Fruit fly (Drosophila melanogaster) whole organism, embryonic: ENCODE results near the gene ng4.

Experiments
- CG10147 ChIP-seq: fragments of 200-800 bp; sonication (Bioruptor generic); optimal IDR thresholded peaks from 2 replicates; lab custom pipeline; 2019; ENCODE audit warnings: missing biosample characterization, mild to moderate bottlenecking, missing genetic modification characterization, moderate library complexity
- CG1024 ChIP-seq: fragments of 200-800 bp; sonication (Bioruptor generic); IDR thresholded peaks from 2 replicates; pipeline ENCODE4 v1.3.6; 2022; ENCODE audit warnings: missing biosample characterization, missing genetic modification characterization
- CG10321 ChIP-seq: fragments of 200-800 bp; sonication (Bioruptor generic); IDR thresholded peaks from 2 replicates; pipeline ENCODE4 v1.3.6; 2022; ENCODE audit warnings: missing biosample characterization, missing genetic modification characterization
- CG12155 ChIP-seq: fragments of 200-800 bp; sonication (Bioruptor generic); optimal IDR thresholded peaks from 3 replicates; lab custom pipeline; 2016; ENCODE audit warnings: missing biosample characterization, missing genetic modification characterization
- CG1647 ChIP-seq: fragments of 200-800 bp; sonication (Bioruptor generic); optimal IDR thresholded peaks from 3 replicates; lab custom pipeline; 2016; ENCODE audit warnings: missing biosample characterization, missing genetic modification characterization
- CG16779 ChIP-seq: fragments of 200-800 bp; sonication (Bioruptor generic); IDR thresholded peaks from 2 replicates; pipeline ENCODE4 v1.3.6; 2022; ENCODE audit warnings: missing biosample characterization, missing genetic modification characterization
- CG2678 ChIP-seq: fragments of 200-800 bp; sonication (Bioruptor generic); optimal IDR thresholded peaks from 3 replicates; lab custom pipeline; 2019; ENCODE audit warnings: missing biosample characterization, mild to moderate bottlenecking, missing genetic modification characterization, moderate library complexity
- CG3065 ChIP-seq: fragments of 200-800 bp; sonication (Bioruptor generic); optimal IDR thresholded peaks from 2 replicates; lab custom pipeline; 2016; ENCODE audit warnings: missing biosample characterization, missing genetic modification characterization
- CG31224 ChIP-seq: fragments of 200-800 bp; sonication (Bioruptor generic); IDR thresholded peaks from 2 replicates; pipeline ENCODE4 v1.3.6; 2022; ENCODE audit warnings: missing biosample characterization, missing genetic modification characterization
- CG34376 ChIP-seq: fragments of 200-800 bp; sonication (Bioruptor generic); optimal IDR thresholded peaks from 2 replicates; lab custom pipeline; 2018; ENCODE audit warnings: missing biosample characterization, mild to moderate bottlenecking, missing genetic modification characterization
- CG3838 ChIP-seq: fragments of 200-800 bp; sonication (Bioruptor generic); optimal IDR thresholded peaks from 3 replicates; lab custom pipeline; 2016; ENCODE audit warnings: missing biosample characterization, missing genetic modification characterization
- CG4282 ChIP-seq: fragments of 200-800 bp; sonication (Bioruptor generic); optimal IDR thresholded peaks from 2 replicates; lab custom pipeline; 2016; ENCODE audit warnings: missing biosample characterization, missing genetic modification characterization
- CG43689 ChIP-seq: fragments of 200-800 bp; sonication (Bioruptor generic); IDR thresholded peaks from 2 replicates; pipeline ENCODE4 v1.3.6; 2022; ENCODE audit warnings: missing biosample characterization, missing genetic modification characterization
- CG4707 ChIP-seq: fragments of 200-800 bp; sonication (Bioruptor generic); optimal IDR thresholded peaks from 2 replicates; lab custom pipeline; 2018; ENCODE audit warnings: missing biosample characterization, mild to moderate bottlenecking, missing genetic modification characterization, moderate library complexity
- CG4730 ChIP-seq: fragments of 200-800 bp; sonication (Bioruptor generic); IDR thresholded peaks from 2 replicates; pipeline ENCODE4 v1.3.6; 2022; ENCODE audit warnings: missing biosample characterization, missing genetic modification characterization
- CG5180 ChIP-seq: fragments of 200-800 bp; sonication (Bioruptor generic); optimal IDR thresholded peaks from 3 replicates; lab custom pipeline; 2017; ENCODE audit warnings: missing biosample characterization, missing genetic modification characterization, mild to moderate bottlenecking, moderate library complexity, missing genetic modification reagents
- CG7745 ChIP-seq: fragments of 200-800 bp; sonication (Bioruptor generic); optimal IDR thresholded peaks from 2 replicates; lab custom pipeline; 2018; ENCODE audit warnings: missing biosample characterization, mild to moderate bottlenecking, missing genetic modification characterization, moderate library complexity
- CG8478 ChIP-seq: fragments of >200 bp; optimal IDR thresholded peaks from 2 replicates; lab custom pipeline; 2018
- CG8924 ChIP-seq: fragments of 200-800 bp; optimal IDR thresholded peaks from 3 replicates; lab custom pipeline; 2019; ENCODE audit warnings: missing biosample characterization, mild to moderate bottlenecking, missing genetic modification characterization, moderate library complexity
- Chrac-16 ChIP-seq: fragments of 200-800 bp; sonication (Bioruptor generic); optimal IDR thresholded peaks from 3 replicates; lab custom pipeline; 2016; ENCODE audit warnings: missing biosample characterization, missing genetic modification characterization
- CrebB ChIP-seq: fragments of 200-800 bp; sonication (Bioruptor generic); optimal IDR thresholded peaks from 3 replicates; lab custom pipeline; 2018; ENCODE audit warnings: missing biosample characterization, mild to moderate bottlenecking, missing genetic modification characterization
- Dip3 ChIP-seq: fragments of 200-800 bp; sonication (Bioruptor generic); optimal IDR thresholded peaks from 3 replicates; lab custom pipeline; 2016; ENCODE audit warnings: missing biosample characterization, missing genetic modification characterization
- MBD-R2 ChIP-seq: fragments of 200-800 bp; sonication (Bioruptor generic); IDR thresholded peaks from 2 replicates; pipeline ENCODE4 v1.3.6; 2022; ENCODE audit warnings: missing biosample characterization, missing genetic modification characterization
- Mad ChIP-seq: fragments of 200-800 bp; sonication (Bioruptor generic); optimal IDR thresholded peaks from 2 replicates; lab custom pipeline; 2016; ENCODE audit warnings: missing biosample characterization, missing genetic modification characterization
- Myb ChIP-seq: fragments of 200-800 bp; sonication (Bioruptor generic); optimal IDR thresholded peaks from 2 replicates; lab custom pipeline; 2016; ENCODE audit warnings: missing biosample characterization, missing genetic modification characterization
- Rfx ChIP-seq: fragments of 200-800 bp; sonication (Bioruptor generic); IDR thresholded peaks from 2 replicates; pipeline ENCODE4 v1.3.6; 2022; ENCODE audit warnings: missing biosample characterization, missing genetic modification characterization
- Sox102F ChIP-seq: fragments of 200-800 bp; sonication (Bioruptor generic); optimal IDR thresholded peaks from 2 replicates; lab custom pipeline; 2018; ENCODE audit warnings: missing biosample characterization, mild to moderate bottlenecking, missing genetic modification characterization, moderate library complexity
- Sry-β ChIP-seq: fragments of 200-800 bp; sonication (Bioruptor generic); optimal IDR thresholded peaks from 2 replicates; lab custom pipeline; 2018; ENCODE audit warnings: missing biosample characterization, mild to moderate bottlenecking, missing genetic modification characterization, moderate library complexity
- amos ChIP-seq: fragments of 200-800 bp; sonication (Bioruptor generic); IDR thresholded peaks from 2 replicates; pipeline ENCODE4 v1.3.6; 2022; ENCODE audit warnings: missing biosample characterization, missing genetic modification characterization; ENCODE audit not compliant: partially characterized antibody
- br ChIP-seq: fragments of >200 bp; optimal IDR thresholded peaks from 2 replicates; lab custom pipeline; 2017
- btn ChIP-seq: fragments of 200-800 bp; sonication (Bioruptor generic); optimal IDR thresholded peaks from 2 replicates; lab custom pipeline; 2016; ENCODE audit warnings: missing biosample characterization, missing genetic modification characterization
- ewg ChIP-seq: fragments of 200-800 bp; sonication (Bioruptor generic); optimal IDR thresholded peaks from 3 replicates; lab custom pipeline; 2017; ENCODE audit warnings: mild to moderate bottlenecking, missing biosample characterization, missing genetic modification reagents, missing genetic modification characterization
- eyg ChIP-seq: fragments of 200-800 bp; sonication (Bioruptor generic); optimal IDR thresholded peaks from 3 replicates; lab custom pipeline; 2016; ENCODE audit warnings: missing biosample characterization, missing genetic modification characterization
- fd96Cb ChIP-seq: fragments of 200-800 bp; sonication (Bioruptor generic); optimal IDR thresholded peaks from 2 replicates; lab custom pipeline; 2018; ENCODE audit warnings: missing biosample characterization, mild to moderate bottlenecking, missing genetic modification characterization, moderate library complexity
- gsb ChIP-seq: fragments of 200-800 bp; sonication (Bioruptor generic); IDR thresholded peaks from 2 replicates; pipeline ENCODE4 v1.3.6; 2022; ENCODE audit warnings: missing biosample characterization, missing genetic modification characterization
- hkb ChIP-seq, 2 experiments: fragments of 200-800 bp in 1 of 2; fragments of >200 bp in 1 of 2; sonication (Bioruptor generic) in 1 of 2; IDR thresholded peaks in 1 of 2; optimal IDR thresholded peaks in 1 of 2; 2 replicates each; pipeline versions ENCODE4 v1.3.6 to Lab custom; 2017 to 2022; ENCODE audit warnings: missing biosample characterization in 1 of 2, missing genetic modification characterization in 1 of 2
- inv ChIP-seq: fragments of 200-800 bp; sonication (Bioruptor generic); IDR thresholded peaks from 2 replicates; pipeline ENCODE4 v1.3.6; 2022; ENCODE audit warnings: missing biosample characterization, missing genetic modification characterization; ENCODE audit not compliant: partially characterized antibody
- lmd ChIP-seq: fragments of 200-800 bp; sonication (Bioruptor generic); IDR thresholded peaks from 2 replicates; pipeline ENCODE4 v1.3.6; 2022; ENCODE audit warnings: missing biosample characterization, missing genetic modification characterization
- nom ChIP-seq: fragments of 200-800 bp; sonication (Bioruptor generic); optimal IDR thresholded peaks from 2 replicates; lab custom pipeline; 2017; ENCODE audit warnings: missing biosample characterization, missing genetic modification characterization, mild to moderate bottlenecking, moderate library complexity, missing genetic modification reagents
- oc ChIP-seq: fragments of 200-800 bp; sonication (Bioruptor generic); optimal IDR thresholded peaks from 2 replicates; lab custom pipeline; 2018; ENCODE audit warnings: missing biosample characterization, mild to moderate bottlenecking, missing genetic modification characterization, moderate library complexity
- org-1 ChIP-seq: fragments of 200-800 bp; sonication (Bioruptor generic); optimal IDR thresholded peaks from 2 replicates; lab custom pipeline; 2017; ENCODE audit warnings: missing biosample characterization, missing genetic modification characterization
- pita ChIP-seq: fragments of 200-800 bp; sonication (Bioruptor generic); optimal IDR thresholded peaks from 2 replicates; lab custom pipeline; 2017; ENCODE audit warnings: missing biosample characterization, mild to moderate bottlenecking, missing genetic modification characterization
- salm ChIP-seq: fragments of 200-800 bp; sonication (Bioruptor generic); optimal IDR thresholded peaks from 2 replicates; lab custom pipeline; 2018; ENCODE audit warnings: missing biosample characterization, mild to moderate bottlenecking, missing genetic modification characterization
- slou ChIP-seq: fragments of 200-800 bp; sonication (Bioruptor generic); optimal IDR thresholded peaks from 3 replicates; lab custom pipeline; 2016; ENCODE audit warnings: missing biosample characterization, missing genetic modification characterization
- stwl ChIP-seq: fragments of 200-800 bp; sonication (Bioruptor generic); optimal IDR thresholded peaks from 3 replicates; lab custom pipeline; 2018; ENCODE audit warnings: missing biosample characterization, mild to moderate bottlenecking, missing genetic modification characterization, moderate library complexity
- tap ChIP-seq: fragments of 200-800 bp; optimal IDR thresholded peaks from 3 replicates; lab custom pipeline; 2019; ENCODE audit warnings: missing biosample characterization, mild to moderate bottlenecking, missing genetic modification characterization, moderate library complexity
- trh ChIP-seq: fragments of 200-800 bp; sonication (Bioruptor generic); optimal IDR thresholded peaks from 2 replicates; lab custom pipeline; 2016; ENCODE audit warnings: missing biosample characterization, missing genetic modification characterization
- vnd ChIP-seq: fragments of 200-800 bp; sonication (Bioruptor generic); IDR thresholded peaks from 3 replicates; pipeline ENCODE4 v1.3.6; 2022; ENCODE audit warnings: missing biosample characterization, missing genetic modification characterization; ENCODE audit not compliant: partially characterized antibody
- zen ChIP-seq: fragments of 200-800 bp; sonication (Bioruptor generic); optimal IDR thresholded peaks from 3 replicates; lab custom pipeline; 2018; ENCODE audit warnings: missing biosample characterization, mild to moderate bottlenecking, missing genetic modification characterization, moderate library complexity

Gene ng4

dm6 chrX:3205887-3206794 is 37.9 kb downstream of the ng4 start (continued):
- peak; percentile 45 for TF ChIP-seq slou (GFP tag; lab: Kevin White, UChicago)
- no peak for TF ChIP-seq Sry-β (GFP tag; lab: Kevin White, UChicago)
- TF ChIP-seq CG1024 (GFP tag; lab: Robert Waterston, UW): peak; percentile 45; the same call in 1 of the 2 replicates
- no peak for TF ChIP-seq stwl
- TF ChIP-seq Mad (GFP tag; lab: Kevin White, UChicago): peak; percentile 20
- peak; percentile 37; the same call in 1 of the 2 replicates for TF ChIP-seq MBD-R2 (GFP tag; lab: Robert Waterston, UW)
- peak; percentile 18 for TF ChIP-seq CG4282 (GFP tag; lab: Kevin White, UChicago)
- peak; percentile 53 for TF ChIP-seq CG5180
- no peak for TF ChIP-seq zen (tag; lab: Kevin White, UChicago)
- TF ChIP-seq Rfx (GFP tag; lab: Robert Waterston, UW): peak; percentile 82
- peak; percentile 51 for TF ChIP-seq CG1647 (GFP tag; lab: Kevin White, UChicago)
- no peak for TF ChIP-seq salm
- peak; percentile 77 for TF ChIP-seq CG2678 (tag; lab: Kevin White, UChicago)
- TF ChIP-seq inv (GFP tag; lab: Robert Waterston, UW): no peak
- peak; percentile 40 for TF ChIP-seq CG12155
- TF ChIP-seq CrebB: peak; percentile 32
- TF ChIP-seq btn: peak; percentile 19
- TF ChIP-seq org-1 (GFP tag; lab: Kevin White, UChicago): peak; percentile 40
- TF ChIP-seq CG16779 (GFP tag; lab: Robert Waterston, UW): peak; percentile 53; the same call in 1 of the 2 replicates
- TF ChIP-seq eyg (GFP tag; lab: Kevin White, UChicago): peak; percentile 10
- TF ChIP-seq CG4707: no peak
- peak; percentile 41 for TF ChIP-seq CG34376 (GFP tag; lab: Kevin White, UChicago)
- no peak for TF ChIP-seq nom (GFP tag; lab: Kevin White, UChicago)
- TF ChIP-seq tap (tag; lab: Kevin White, UChicago): peak; percentile 19
- TF ChIP-seq CG31224 (GFP tag; lab: Robert Waterston, UW): peak; percentile 20; the same call in 1 of the 2 replicates
- peak; percentile 61 for TF ChIP-seq gsb (GFP tag; lab: Robert Waterston, UW)
- no peak for TF ChIP-seq CG8478 (lab: Kevin White, UChicago)
- no peak for TF ChIP-seq vnd (GFP tag; lab: Robert Waterston, UW)
- TF ChIP-seq lmd: peak; percentile 75
- TF ChIP-seq CG10147: peak; percentile 48
- TF ChIP-seq br (lab: Kevin White, UChicago): no peak
- peak; percentile 57 for TF ChIP-seq CG4730 (GFP tag; lab: Robert Waterston, UW)
- peak; percentile 43 for TF ChIP-seq CG8924
- no peak for TF ChIP-seq CG3065 (GFP tag; lab: Kevin White, UChicago)
- TF ChIP-seq oc (tag; lab: Kevin White, UChicago): peak; percentile 17
- no peak for TF ChIP-seq hkb (optimal IDR thresholded peaks at IDR 0.05; lab: Kevin White, UChicago)
- peak; percentile 81 for TF ChIP-seq hkb (GFP tag; IDR thresholded peaks at IDR 0.05; lab: Robert Waterston, UW)
- peak; percentile 59 for TF ChIP-seq Sox102F (GFP tag; lab: Kevin White, UChicago)
- peak; percentile 85 for TF ChIP-seq ewg
- TF ChIP-seq amos (GFP tag; lab: Robert Waterston, UW): no peak
- TF ChIP-seq Myb (GFP tag; lab: Kevin White, UChicago): peak; percentile 52
- no peak for TF ChIP-seq CG7745 (tag; lab: Kevin White, UChicago)
- TF ChIP-seq CG10321 (GFP tag; lab: Robert Waterston, UW): no peak; the same call in 1 of the 2 replicates
- peak; percentile 55 for TF ChIP-seq Dip3
- TF ChIP-seq Chrac-16 (GFP tag; lab: Kevin White, UChicago): peak; percentile 43
- peak; percentile 47 for TF ChIP-seq fd96Cb
- peak; percentile 53 for TF ChIP-seq CG43689
- no peak for TF ChIP-seq pita (GFP tag; lab: Kevin White, UChicago)
- TF ChIP-seq trh (GFP tag; lab: Kevin White, UChicago): no peak
- TF ChIP-seq CG3838: no peak
